Worm (Caenorhabditis elegans) whole organism, midembryonic: ENCODE results near the gene cpsf-1.

Experiments used
- flt-1 ChIP-seq: fragments of 200-800 bp; sonication (Bioruptor generic); IDR thresholded peaks from 2 replicates; pipeline ENCODE4 v1.3.6; 2022; ENCODE audit warnings: missing genetic modification characterization, missing compliant biosample characterization
- klf-2 ChIP-seq: fragments of 200-800 bp; sonication (Bioruptor generic); conservative IDR thresholded peaks from 2 replicates; pipeline ENCODE4 v1.3.6; 2022; ENCODE audit warnings: missing genetic modification reagents, missing genetic modification characterization, missing compliant biosample characterization
- ref-1 ChIP-seq: fragments of 200-800 bp; sonication (Bioruptor generic); conservative IDR thresholded peaks from 2 replicates; pipeline ENCODE4 v1.3.6; 2022; ENCODE audit warnings: missing genetic modification reagents, missing genetic modification characterization, missing compliant biosample characterization
- ztf-23 ChIP-seq: fragments of 200-800 bp; sonication (Bioruptor generic); IDR thresholded peaks from 2 replicates; pipeline ENCODE4 v1.3.6; 2022; ENCODE audit warnings: missing genetic modification reagents, missing genetic modification characterization, missing compliant biosample characterization

ce11 chrIV:1965135-1965534, 67.7 kb downstream of the cpsf-1 start, which contains the start of gene Y48A5A.1:
- TF ChIP-seq ref-1 (GFP tag; lab: Robert Waterston, UW) = no peak
- TF ChIP-seq klf-2 (GFP tag; lab: Robert Waterston, UW) = no peak
- TF ChIP-seq ztf-23 (GFP tag; lab: Robert Waterston, UW) = no peak
- no peak for TF ChIP-seq flt-1 (GFP tag; lab: Robert Waterston, UW)
